Fruit fly (Drosophila melanogaster) whole organism: ENCODE results near the gene CG42450.

ENCODE experiments used
- CG8478 ChIP-seq: fragments of >200 bp; optimal IDR thresholded peaks from 2 replicates; lab custom pipeline; 2018; ENCODE audit warnings: inconsistent platforms
- Dll ChIP-seq: fragments of >200 bp; optimal IDR thresholded peaks from 2 replicates; lab custom pipeline; 2017
- EcR ChIP-seq, 2 experiments: fragments of >200 bp; optimal IDR thresholded peaks; 2 replicates each; lab custom pipeline; 2017; ENCODE audit warnings: missing biosample characterization in 2 of 2, missing genetic modification characterization in 2 of 2, missing genetic modification reagents in 2 of 2
- pan ChIP-seq: fragments of >200 bp; optimal IDR thresholded peaks from 2 replicates; lab custom pipeline; 2017
- psq ChIP-seq: fragments of >200 bp; optimal IDR thresholded peaks from 2 replicates; lab custom pipeline; 2017
- usp ChIP-seq: fragments of >200 bp; optimal IDR thresholded peaks from 2 replicates; lab custom pipeline; 2017; ENCODE audit warnings: missing biosample characterization, missing genetic modification characterization, mixed read lengths

The CG42450 gene

dm6 chrX:18832371-18832852 is 19.3 kb downstream of the CG42450 start, which contains the start of gene Pvf1:
Gene Pvf1 (plus strand): TSS chrX:18832682.
- TF ChIP-seq EcR (GFP tag; optimal IDR thresholded peaks at IDR 0.05; lab: Kevin White, UChicago) (no peak), pan (lab: Kevin White, UChicago) (peak; percentile 52), CG8478 (no peak), Dll (lab: Kevin White, UChicago) (peak; percentile 93)

dm6 chrX:18834399-18834798 is 21.3 kb downstream of the CG42450 start:
- no peak for TF ChIP-seq usp (GFP tag; lab: Kevin White, UChicago)
- TF ChIP-seq pan (lab: Kevin White, UChicago): peak; percentile 83
- no peak for TF ChIP-seq Dll (lab: Kevin White, UChicago)
- no peak for TF ChIP-seq psq (lab: Kevin White, UChicago)
- no peak for TF ChIP-seq CG8478
- TF ChIP-seq EcR (GFP tag; optimal IDR thresholded peaks at IDR 0.05; lab: Kevin White, UChicago): no peak

dm6 chrX:18835003-18835402 is 21.9 kb downstream of the CG42450 start:
- no peak for TF ChIP-seq usp (GFP tag; lab: Kevin White, UChicago)
- no peak for TF ChIP-seq psq (lab: Kevin White, UChicago)
- no peak for TF ChIP-seq pan (lab: Kevin White, UChicago)

dm6 chrX:18835500-18835899 is 22.4 kb downstream of the CG42450 start:
- TF ChIP-seq usp (GFP tag; lab: Kevin White, UChicago) (no peak), EcR (GFP tag; optimal IDR thresholded peaks at IDR 0.05; lab: Kevin White, UChicago) (no peak), psq (lab: Kevin White, UChicago) (no peak), CG8478 (no peak), pan (lab: Kevin White, UChicago) (no peak), Dll (lab: Kevin White, UChicago) (no peak)

- TF ChIP-seq psq (lab: Kevin White, UChicago) (no peak), pan (lab: Kevin White, UChicago) (no peak), Dll (lab: Kevin White, UChicago) (no peak), usp (GFP tag; lab: Kevin White, UChicago) (no peak), EcR (GFP tag; optimal IDR thresholded peaks at IDR 0.05; lab: Kevin White, UChicago) (no peak), CG8478 (no peak)
Measured at dm6 chrX:18836315-18836714, 23.2 kb downstream of the CG42450 start.

- no peak for TF ChIP-seq psq (lab: Kevin White, UChicago)
- no peak for TF ChIP-seq Dll (lab: Kevin White, UChicago)
- no peak for TF ChIP-seq pan (lab: Kevin White, UChicago)
- no peak for TF ChIP-seq EcR (GFP tag; optimal IDR thresholded peaks at IDR 0.05; lab: Kevin White, UChicago)
- TF ChIP-seq usp (GFP tag; lab: Kevin White, UChicago): no peak
- no peak for TF ChIP-seq CG8478
Measured at dm6 chrX:18837046-18837445, 23.9 kb downstream of the CG42450 start.

dm6 chrX:18838470-18838869 is 25.4 kb downstream of the CG42450 start:
- TF ChIP-seq Dll (lab: Kevin White, UChicago): no peak
- no peak for TF ChIP-seq psq (lab: Kevin White, UChicago)
- TF ChIP-seq EcR (GFP tag; optimal IDR thresholded peaks at IDR 0.05; lab: Kevin White, UChicago): no peak
- TF ChIP-seq CG8478: no peak
- TF ChIP-seq usp (GFP tag; lab: Kevin White, UChicago): no peak
- no peak for TF ChIP-seq pan (lab: Kevin White, UChicago)

- no peak for TF ChIP-seq EcR (GFP tag; optimal IDR thresholded peaks at IDR 0.05; lab: Kevin White, UChicago)
- TF ChIP-seq usp (GFP tag; lab: Kevin White, UChicago): no peak
- no peak for TF ChIP-seq psq (lab: Kevin White, UChicago)
- TF ChIP-seq CG8478: no peak
- no peak for TF ChIP-seq Dll (lab: Kevin White, UChicago)
- TF ChIP-seq pan (lab: Kevin White, UChicago): no peak
Measured at dm6 chrX:18838929-18839576, 26.0 kb downstream of the CG42450 start.

dm6 chrX:18843229-18844033 is 30.3 kb downstream of the CG42450 start, which contains the start of gene htk:
Gene htk (plus strand): TSS chrX:18843663.
- TF ChIP-seq usp (GFP tag; lab: Kevin White, UChicago): no peak

- TF ChIP-seq EcR (GFP tag; optimal IDR thresholded peaks at IDR 0.05; lab: Kevin White, UChicago) (no peak), CG8478 (no peak), pan (lab: Kevin White, UChicago) (no peak), usp (GFP tag; lab: Kevin White, UChicago) (no peak), Dll (lab: Kevin White, UChicago) (no peak), psq (lab: Kevin White, UChicago) (no peak)
Measured at dm6 chrX:18848338-18849021, 35.4 kb downstream of the CG42450 start, which contains the start of gene shop. Gene shop (minus strand): TSS chrX:18848566.

- no peak for TF ChIP-seq Dll (lab: Kevin White, UChicago)
- no peak for TF ChIP-seq pan (lab: Kevin White, UChicago)
- TF ChIP-seq CG8478: no peak
- no peak for TF ChIP-seq EcR (GFP tag; optimal IDR thresholded peaks at IDR 0.05; lab: Kevin White, UChicago)
Measured at dm6 chrX:18849022-18849368, 35.9 kb downstream of the CG42450 start.
